Fruit fly (Drosophila melanogaster): Measurements from ENCODE around the gene Brr2.

DNA sequence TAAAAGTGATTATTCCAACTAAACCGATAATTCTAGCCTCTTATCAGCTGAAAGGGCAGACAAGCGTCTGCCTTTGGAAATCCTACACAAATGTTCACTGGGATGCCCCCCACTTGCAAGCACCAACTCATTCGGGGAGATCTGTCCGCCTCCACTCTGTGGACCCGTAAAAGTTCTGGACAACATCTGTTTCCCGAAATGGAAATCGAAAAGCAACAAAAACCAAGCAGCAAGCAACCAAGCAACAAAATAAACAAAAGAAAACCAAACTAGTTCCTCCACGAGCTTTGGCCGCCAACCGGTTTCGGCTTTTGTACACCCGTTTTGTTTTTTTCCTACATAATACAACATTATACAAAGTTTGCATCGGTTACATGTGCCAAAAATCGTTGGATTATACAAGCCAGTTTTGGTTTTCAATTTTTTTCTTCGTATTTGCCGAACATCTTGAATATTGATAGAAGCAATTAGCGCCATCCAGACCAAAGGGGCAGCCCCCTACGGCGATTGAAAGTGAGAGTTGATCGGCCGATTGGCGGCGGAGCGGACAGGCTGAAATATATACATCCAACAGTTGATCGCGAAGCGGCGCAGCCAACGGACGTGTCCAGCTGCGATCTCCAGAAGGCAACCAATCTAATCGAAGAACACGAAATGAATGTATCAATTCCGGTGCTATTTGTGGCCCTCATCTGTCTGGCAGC, 8.9 kb downstream of the Brr2 start, which contains the start of gene CG17032:
- TF ChIP-seq usp (GFP tag; optimal IDR thresholded peaks at IDR 0.05): no peak
- no peak for TF ChIP-seq EcR (GFP tag; optimal IDR thresholded peaks at IDR 0.05)
- TF ChIP-seq Dll (optimal IDR thresholded peaks at IDR 0.05): no peak
- TF ChIP-seq CG8478 (optimal IDR thresholded peaks at IDR 0.05): no peak

All from whole organism.